Fruit fly (Drosophila melanogaster) whole organism, prepupa: ENCODE measurements around the gene CG32318.

Experiments used
- CG10631 ChIP-seq: fragments of 200-800 bp; sonication (Bioruptor generic); optimal IDR thresholded peaks from 2 replicates; lab custom pipeline; 2016; ENCODE audit warnings: missing biosample characterization, missing genetic modification characterization
- CG10669 ChIP-seq: fragments of 200-800 bp; sonication (Bioruptor generic); optimal IDR thresholded peaks from 3 replicates; lab custom pipeline; 2018; ENCODE audit warnings: missing biosample characterization, mild to moderate bottlenecking, missing genetic modification characterization, moderate library complexity
- CG11762 ChIP-seq: fragments of 200-800 bp; sonication (Bioruptor generic); optimal IDR thresholded peaks from 3 replicates; lab custom pipeline; 2016; ENCODE audit warnings: missing biosample characterization, missing genetic modification characterization; ENCODE audit not compliant: insufficient read depth
- CG15336 ChIP-seq: fragments of 200-800 bp; sonication (Bioruptor generic); IDR thresholded peaks from 2 replicates; pipeline ENCODE4 v1.3.6; 2022; ENCODE audit warnings: missing biosample characterization, missing genetic modification characterization
- CG1621 ChIP-seq: fragments of 200-800 bp; sonication (Bioruptor generic); optimal IDR thresholded peaks from 3 replicates; lab custom pipeline; 2018; ENCODE audit warnings: missing biosample characterization, mild to moderate bottlenecking, missing genetic modification characterization
- CG3032 ChIP-seq: fragments of 200-800 bp; optimal IDR thresholded peaks from 2 replicates; lab custom pipeline; 2019; ENCODE audit warnings: missing biosample characterization, mild to moderate bottlenecking, missing genetic modification characterization, moderate library complexity
- CG31627 ChIP-seq: fragments of 200-800 bp; sonication (Bioruptor generic); optimal IDR thresholded peaks from 3 replicates; lab custom pipeline; 2016; ENCODE audit warnings: missing biosample characterization, missing genetic modification characterization
- CG32006 ChIP-seq: fragments of 200-800 bp; sonication (Bioruptor generic); optimal IDR thresholded peaks from 3 replicates; lab custom pipeline; 2017; ENCODE audit warnings: missing biosample characterization, mild to moderate bottlenecking, missing genetic modification characterization
- CG34406 ChIP-seq: fragments of 200-800 bp; sonication (Bioruptor generic); optimal IDR thresholded peaks from 3 replicates; lab custom pipeline; 2016; ENCODE audit warnings: missing biosample characterization, missing genetic modification characterization
- CG3919 ChIP-seq: fragments of 200-800 bp; sonication (Bioruptor generic); optimal IDR thresholded peaks from 3 replicates; lab custom pipeline; 2016; ENCODE audit warnings: missing biosample characterization, missing genetic modification characterization
- CG6163 ChIP-seq: fragments of 200-800 bp; sonication (Bioruptor generic); IDR thresholded peaks from 3 replicates; pipeline ENCODE4 v1.3.6; 2022; ENCODE audit warnings: missing biosample characterization, missing genetic modification characterization
- CG6276 ChIP-seq: fragments of 200-800 bp; sonication (Bioruptor generic); optimal IDR thresholded peaks from 2 replicates; lab custom pipeline; 2017; ENCODE audit warnings: missing biosample characterization, mild to moderate bottlenecking, missing genetic modification characterization
- CG6792 ChIP-seq: fragments of 200-800 bp; sonication (Bioruptor generic); optimal IDR thresholded peaks from 3 replicates; lab custom pipeline; 2016; ENCODE audit warnings: missing biosample characterization, missing genetic modification characterization
- CG6854 ChIP-seq: fragments of 200-800 bp; sonication (Bioruptor generic); optimal IDR thresholded peaks from 2 replicates; lab custom pipeline; 2017; ENCODE audit warnings: missing biosample characterization, mild to moderate bottlenecking, missing genetic modification characterization
- CG7368 ChIP-seq: fragments of 200-800 bp; sonication (Bioruptor generic); optimal IDR thresholded peaks from 3 replicates; lab custom pipeline; 2016; ENCODE audit warnings: missing biosample characterization, missing genetic modification characterization
- CG8319 ChIP-seq: fragments of 200-800 bp; sonication (Bioruptor generic); optimal IDR thresholded peaks from 3 replicates; lab custom pipeline; 2016; ENCODE audit warnings: missing biosample characterization, missing genetic modification characterization
- Eip78C ChIP-seq: fragments of 200-800 bp; sonication (Bioruptor generic); peaks from one replicate; lab custom pipeline; 2016; ENCODE audit warnings: missing biosample characterization, missing genetic modification characterization
- Ets96B ChIP-seq: fragments of 200-800 bp; optimal IDR thresholded peaks from 2 replicates; lab custom pipeline; 2019; ENCODE audit warnings: missing biosample characterization, mild to moderate bottlenecking, missing genetic modification characterization, moderate library complexity
- Gug ChIP-seq: fragments of 200-800 bp; sonication (Bioruptor generic); IDR thresholded peaks from 2 replicates; pipeline ENCODE4 v1.3.6; 2022; ENCODE audit warnings: missing biosample characterization, missing genetic modification characterization
- Hr38 ChIP-seq: sonication (Bioruptor generic); optimal IDR thresholded peaks from 2 replicates; lab custom pipeline; 2016; ENCODE audit warnings: missing biosample characterization, missing genetic modification characterization
- Hr39 ChIP-seq: fragments of 200-800 bp; sonication (Bioruptor generic); optimal IDR thresholded peaks from 2 replicates; lab custom pipeline; 2016; ENCODE audit warnings: missing biosample characterization, missing genetic modification characterization
- Hr4 ChIP-seq: fragments of 200-800 bp; sonication (Bioruptor generic); optimal IDR thresholded peaks from 3 replicates; lab custom pipeline; 2016; ENCODE audit warnings: missing biosample characterization, missing genetic modification characterization
- Lpt ChIP-seq: fragments of 200-800 bp; sonication (Bioruptor generic); optimal IDR thresholded peaks from 3 replicates; lab custom pipeline; 2016; ENCODE audit warnings: missing biosample characterization, missing genetic modification characterization
- Sox15 ChIP-seq: fragments of 200-800 bp; sonication (Bioruptor generic); optimal IDR thresholded peaks from 3 replicates; lab custom pipeline; 2016; ENCODE audit warnings: missing biosample characterization, missing genetic modification characterization
- acj6 ChIP-seq: fragments of 200-800 bp; sonication (Bioruptor generic); optimal IDR thresholded peaks from 3 replicates; lab custom pipeline; 2016; ENCODE audit warnings: missing biosample characterization, missing genetic modification characterization
- cyc ChIP-seq: fragments of 200-800 bp; sonication (Bioruptor generic); optimal IDR thresholded peaks from 3 replicates; lab custom pipeline; 2016; ENCODE audit warnings: missing biosample characterization, missing genetic modification characterization
- dac ChIP-seq: fragments of 200-800 bp; sonication (Bioruptor generic); optimal IDR thresholded peaks from 2 replicates; lab custom pipeline; 2017; ENCODE audit warnings: missing biosample characterization, mild to moderate bottlenecking, missing genetic modification characterization
- dsx ChIP-seq: fragments of 200-800 bp; optimal IDR thresholded peaks from 3 replicates; lab custom pipeline; 2019; ENCODE audit warnings: missing biosample characterization, mild to moderate bottlenecking, missing genetic modification characterization, moderate library complexity; ENCODE audit not compliant: poor library complexity, severe bottlenecking
- fd59A ChIP-seq: fragments of 200-800 bp; sonication (Bioruptor generic); optimal IDR thresholded peaks from 2 replicates; lab custom pipeline; 2017; ENCODE audit warnings: missing biosample characterization, mild to moderate bottlenecking, missing genetic modification characterization, missing genetic modification reagents
- fd85E ChIP-seq: fragments of 200-800 bp; sonication (Bioruptor generic); optimal IDR thresholded peaks from 3 replicates; lab custom pipeline; 2016; ENCODE audit warnings: missing biosample characterization, missing genetic modification characterization
- lz ChIP-seq: fragments of 200-800 bp; sonication (Bioruptor generic); optimal IDR thresholded peaks from 3 replicates; lab custom pipeline; 2016; ENCODE audit warnings: missing biosample characterization, missing genetic modification characterization
- net ChIP-seq: fragments of 200-800 bp; sonication (Bioruptor generic); optimal IDR thresholded peaks from 3 replicates; lab custom pipeline; 2016; ENCODE audit warnings: missing biosample characterization, missing genetic modification characterization
- pdm3 ChIP-seq: fragments of 200-800 bp; sonication (Bioruptor generic); optimal IDR thresholded peaks from 3 replicates; lab custom pipeline; 2016; ENCODE audit warnings: missing biosample characterization, missing genetic modification characterization
- salr ChIP-seq, 2 experiments: fragments of 200-800 bp; sonication (Bioruptor generic); optimal IDR thresholded peaks; 3 replicates each; lab custom pipeline; 2016 to 2018; ENCODE audit warnings: missing biosample characterization in 2 of 2, missing genetic modification characterization in 2 of 2, mild to moderate bottlenecking in 1 of 2
- svp ChIP-seq: fragments of 200-800 bp; sonication (Bioruptor generic); peaks from one replicate; lab custom pipeline; 2016; ENCODE audit warnings: missing biosample characterization, missing genetic modification characterization

Gene CG32318

DNA sequence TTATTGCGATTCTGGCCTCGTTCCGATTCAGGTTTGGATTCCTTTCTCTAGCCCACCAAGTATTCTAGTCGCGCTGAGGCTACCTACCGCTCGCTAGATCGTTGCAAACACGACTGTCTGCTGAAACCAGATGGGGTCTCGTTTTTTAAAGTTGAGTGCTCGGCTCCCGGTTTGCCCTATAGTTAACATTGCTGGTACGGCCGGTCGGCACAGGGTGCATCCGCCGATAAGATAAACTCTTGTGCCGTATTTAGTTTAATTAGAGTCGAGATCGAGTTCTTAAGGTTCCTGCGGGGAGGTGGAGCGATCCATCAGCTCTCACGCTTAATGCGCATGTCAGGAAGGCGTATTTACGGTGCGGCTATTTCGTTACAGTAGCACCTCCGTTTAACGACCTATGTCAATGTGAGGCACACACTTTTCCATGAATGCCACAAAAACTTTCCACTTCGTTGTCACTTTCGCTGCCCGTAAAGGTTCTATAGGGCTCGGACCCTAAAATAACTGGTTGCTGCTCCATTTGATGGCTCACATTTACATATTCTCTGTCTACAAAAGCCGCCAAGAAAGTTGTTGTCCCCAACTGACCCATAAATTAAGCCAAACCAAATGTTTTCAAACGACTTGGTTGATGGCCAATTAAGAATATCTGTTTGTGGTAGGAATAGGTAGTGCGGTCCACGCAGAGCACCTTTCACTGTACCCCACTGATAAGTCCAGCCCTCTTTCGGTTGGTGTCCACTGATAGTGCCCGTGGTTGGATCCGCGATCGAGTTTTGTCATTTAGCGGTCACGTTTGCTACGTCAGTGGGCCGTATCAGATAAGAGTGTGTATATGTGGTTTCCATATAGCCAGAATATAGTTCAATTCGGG, 41.8 kb downstream of the CG32318 start, which contains the start of gene CG9119 (continued):
- no peak for TF ChIP-seq CG15336 (GFP tag; lab: Robert Waterston, UW)
- peak; percentile 44 for TF ChIP-seq CG3032
- no peak for TF ChIP-seq CG7368 (GFP tag; lab: Kevin White, UChicago)
- no peak for TF ChIP-seq dac (GFP tag; lab: Kevin White, UChicago)
- no peak for TF ChIP-seq CG31627 (GFP tag; lab: Kevin White, UChicago)
- peak; percentile 24 for TF ChIP-seq CG10669 (GFP tag; lab: Kevin White, UChicago)
- no peak for TF ChIP-seq CG6854 (GFP tag; lab: Kevin White, UChicago)
- peak; percentile 59 for TF ChIP-seq CG32006 (GFP tag; lab: Kevin White, UChicago)
- peak; percentile 33 for TF ChIP-seq fd59A
- peak; percentile 27 for TF ChIP-seq acj6
- peak; percentile 35 for TF ChIP-seq pdm3 (GFP tag; lab: Kevin White, UChicago)
- TF ChIP-seq CG34406 (GFP tag; lab: Kevin White, UChicago), result peak; percentile 21
- TF ChIP-seq dsx (GFP tag; lab: Kevin White, UChicago), result peak; percentile 6
- no peak for TF ChIP-seq Hr38
- no peak for TF ChIP-seq salr (GFP tag; optimal IDR thresholded peaks at IDR 0.05; lab: Kevin White, UChicago)
- TF ChIP-seq CG10631 (GFP tag; lab: Kevin White, UChicago), result peak; percentile 27
- TF ChIP-seq Ets96B, result peak; percentile 3
- TF ChIP-seq CG1621 (tag; lab: Kevin White, UChicago), result peak; percentile 91
- peak; percentile 1 for TF ChIP-seq net (GFP tag; lab: Kevin White, UChicago)
- peak; percentile 5 for TF ChIP-seq cyc (GFP tag; lab: Kevin White, UChicago)
- no peak for TF ChIP-seq Lpt (GFP tag; lab: Kevin White, UChicago)
- peak; percentile 37 for TF ChIP-seq CG3919 (GFP tag; lab: Kevin White, UChicago)
- TF ChIP-seq Sox15 (GFP tag; lab: Kevin White, UChicago), result no peak
- no peak for TF ChIP-seq Gug (GFP tag; lab: Robert Waterston, UW)
- TF ChIP-seq svp (GFP tag; lab: Kevin White, UChicago), result peak; percentile 56
- peak; percentile 31 for TF ChIP-seq CG8319 (GFP tag; lab: Kevin White, UChicago)
- TF ChIP-seq Eip78C (GFP tag; lab: Kevin White, UChicago), result peak; percentile 90
- peak; percentile 24 for TF ChIP-seq lz (GFP tag; lab: Kevin White, UChicago)
- TF ChIP-seq CG6792 (GFP tag; lab: Kevin White, UChicago), result peak; percentile 29
- peak; percentile 18 for TF ChIP-seq Hr39 (GFP tag; lab: Kevin White, UChicago)
- TF ChIP-seq fd85E (GFP tag; lab: Kevin White, UChicago), result no peak
- TF ChIP-seq CG6276 (GFP tag; lab: Kevin White, UChicago), result peak; percentile 3
- TF ChIP-seq Hr4, result no peak

DNA sequence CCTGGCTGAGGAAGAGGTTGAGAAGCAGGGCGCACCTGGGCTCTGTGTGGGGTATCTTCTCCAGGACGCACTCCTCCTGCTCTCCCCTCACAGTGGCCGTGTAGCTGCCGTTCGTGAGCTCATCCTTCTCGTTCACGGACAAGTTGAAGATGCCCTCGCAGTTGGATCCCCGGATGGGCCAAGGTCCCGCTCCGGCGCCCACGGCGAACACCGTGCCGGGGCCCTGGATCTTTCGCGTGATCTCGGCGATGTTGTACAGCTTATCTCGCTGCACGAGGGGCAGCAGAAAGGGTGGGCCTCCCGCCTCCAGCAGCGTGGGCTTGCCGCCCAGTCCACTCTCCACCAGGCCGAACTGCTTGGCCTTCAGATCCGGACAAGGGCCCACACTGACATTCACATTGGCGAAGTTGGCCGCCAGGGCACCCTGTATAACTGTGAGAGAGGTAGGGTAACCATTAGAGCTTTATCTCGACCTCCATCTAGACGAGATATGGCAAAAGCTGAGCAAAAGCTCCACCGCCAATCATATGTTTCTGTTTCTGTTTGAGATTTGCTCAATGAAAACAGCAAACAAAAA, 42.8 kb downstream of the CG32318 start:
- TF ChIP-seq CG6163 (GFP tag; lab: Robert Waterston, UW), result peak; percentile 34; the same call in 1 of the 3 replicates
- no peak for TF ChIP-seq CG11762 (GFP tag; lab: Kevin White, UChicago)

DNA sequence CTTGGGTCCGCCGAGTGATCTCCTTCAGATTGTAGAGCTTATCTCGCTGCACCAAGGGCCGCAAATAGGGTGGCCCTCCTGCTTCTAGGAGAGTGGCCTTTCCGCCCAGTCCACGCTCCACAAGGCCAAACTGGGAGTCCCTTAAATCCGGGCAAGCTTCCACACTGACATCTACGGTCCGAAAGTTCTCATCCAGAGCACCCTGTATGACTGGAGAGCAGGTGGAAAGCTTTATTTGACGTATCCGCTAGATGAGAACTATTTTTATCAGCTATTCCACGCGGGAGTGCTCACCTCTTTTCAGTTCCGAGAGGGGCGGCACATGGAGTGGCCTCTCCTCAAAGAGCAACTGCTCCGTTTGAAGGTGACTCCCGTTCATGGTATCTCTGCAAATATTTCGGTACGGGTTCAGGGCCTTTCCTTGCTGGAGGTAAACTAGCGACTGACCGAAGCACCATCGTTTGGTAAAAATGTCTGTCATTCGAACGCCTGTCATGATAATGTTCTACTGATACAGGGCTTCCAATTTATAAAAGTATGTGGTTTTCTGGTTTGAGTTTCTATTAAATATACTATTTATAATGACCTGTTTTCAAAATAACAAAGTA, 44.0 kb downstream of the CG32318 start, which contains the start of gene meep:
TSS of gene meep (minus strand) at position 449 of the 608 bp plus-strand sequence.
- TF ChIP-seq Sox15 (GFP tag; lab: Kevin White, UChicago), result no peak
- TF ChIP-seq svp (GFP tag; lab: Kevin White, UChicago), result peak; percentile 70
